Fruit fly (Drosophila melanogaster) whole organism, wandering third instar larva: ENCODE data around the gene CycJ.

Source experiments
- Dfd ChIP-seq: fragments of >200 bp; optimal IDR thresholded peaks from 2 replicates; lab custom pipeline; 2017; ENCODE audit warnings: missing biosample characterization, missing genetic modification characterization
- Jra ChIP-seq: sonication (Bioruptor generic); optimal IDR thresholded peaks from 2 replicates; lab custom pipeline; 2016; ENCODE audit warnings: missing biosample characterization, missing genetic modification characterization
- Mio ChIP-seq: sonication (Bioruptor generic); optimal IDR thresholded peaks from 2 replicates; lab custom pipeline; 2016; ENCODE audit warnings: missing biosample characterization, missing genetic modification characterization
- Myc ChIP-seq: fragments of >200 bp; optimal IDR thresholded peaks from 2 replicates; lab custom pipeline; 2017
- Sp1 ChIP-seq: fragments of 200-800 bp; sonication (Bioruptor generic); optimal IDR thresholded peaks from 3 replicates; lab custom pipeline; 2019; ENCODE audit warnings: missing biosample characterization, mild to moderate bottlenecking, missing genetic modification characterization, moderate library complexity
- Vsx2 ChIP-seq: fragments of 200-300, 225-300 bp; sonication (Bioruptor generic); optimal IDR thresholded peaks from 2 replicates; lab custom pipeline; 2018; ENCODE audit warnings: missing biosample characterization, missing genetic modification characterization; ENCODE audit not compliant: partially characterized antibody
- h ChIP-seq: fragments of 200-800 bp; sonication (Bioruptor generic); optimal IDR thresholded peaks from 3 replicates; lab custom pipeline; 2016; ENCODE audit warnings: missing biosample characterization, mild to moderate bottlenecking, missing genetic modification characterization
- lola ChIP-seq: fragments of >200 bp; optimal IDR thresholded peaks from 2 replicates; lab custom pipeline; 2017; ENCODE audit warnings: missing biosample characterization, missing genetic modification characterization
- pan ChIP-seq: fragments of >200 bp; optimal IDR thresholded peaks from 2 replicates; lab custom pipeline; 2017
- psq ChIP-seq: fragments of 200-800 bp; sonication (Bioruptor generic); optimal IDR thresholded peaks from 3 replicates; lab custom pipeline; 2017; ENCODE audit warnings: missing biosample characterization, mild to moderate bottlenecking, missing genetic modification characterization, moderate library complexity
- sv ChIP-seq: fragments of 200-800 bp; sonication (Bioruptor generic); optimal IDR thresholded peaks from 3 replicates; lab custom pipeline; 2016; ENCODE audit warnings: missing biosample characterization, missing genetic modification characterization

dm6 chr3L:3485088-3485710 lies 19.0 kb downstream of the CycJ start:
- TF ChIP-seq Mio (GFP tag; lab: Kevin White, UChicago) (no peak), lola (no peak), Vsx2 (GFP tag; lab: Kevin White, UChicago) (no peak), sv (GFP tag; lab: Kevin White, UChicago) (no peak), h (GFP tag; lab: Kevin White, UChicago) (no peak), Myc (lab: Kevin White, UChicago) (no peak), Jra (GFP tag; lab: Kevin White, UChicago) (no peak), Sp1 (GFP tag; lab: Kevin White, UChicago) (peak; percentile 40), pan (lab: Kevin White, UChicago) (peak; percentile 20), Dfd (no peak), psq (GFP tag; lab: Kevin White, UChicago) (no peak)
